Worm (Caenorhabditis elegans) whole organism, late embryonic: ENCODE results near the gene let-2.

Experiments used
- C38D4.7 ChIP-seq: fragments of 200-800 bp; sonication (Bioruptor generic); optimal IDR thresholded peaks from 2 replicates; lab custom pipeline; 2018; ENCODE audit warnings: mild to moderate bottlenecking, missing genetic modification characterization, moderate library complexity, missing compliant biosample characterization
- K02D7.2 ChIP-seq: sonication (generic microtip); optimal IDR thresholded peaks from 2 replicates; lab custom pipeline; 2017; ENCODE audit warnings: mild to moderate bottlenecking, missing genetic modification characterization, missing compliant biosample characterization
- T23F11.4 ChIP-seq: fragments of 200-800 bp; sonication (Bioruptor generic); optimal IDR thresholded peaks from 2 replicates; lab custom pipeline; 2018; ENCODE audit warnings: mild to moderate bottlenecking, missing genetic modification characterization, missing compliant biosample characterization
- ceh-19 ChIP-seq: fragments of 200-800 bp; sonication (Bioruptor generic); optimal IDR thresholded peaks from 2 replicates; lab custom pipeline; 2018; ENCODE audit warnings: mild to moderate bottlenecking, missing genetic modification characterization, missing compliant biosample characterization
- ceh-30 ChIP-seq: fragments of 150-350 bp; optimal IDR thresholded peaks from 2 replicates; lab custom pipeline; 2014; ENCODE audit warnings: missing biosample characterization, missing genetic modification characterization
- ceh-31 ChIP-seq: sonication (generic microtip); optimal IDR thresholded peaks from 2 replicates; lab custom pipeline; 2016; ENCODE audit warnings: missing genetic modification characterization, missing compliant biosample characterization
- ceh-45 ChIP-seq: fragments of 200-800 bp; sonication (Bioruptor generic); IDR thresholded peaks from 2 replicates; pipeline ENCODE4 v1.3.6; 2022; ENCODE audit warnings: missing genetic modification reagents, missing genetic modification characterization, missing compliant biosample characterization
- ceh-48 ChIP-seq: sonication (generic microtip); optimal IDR thresholded peaks from 2 replicates; lab custom pipeline; 2016; ENCODE audit warnings: missing genetic modification characterization, inconsistent platforms, missing compliant biosample characterization
- che-1 ChIP-seq: sonication (generic microtip); optimal IDR thresholded peaks from 2 replicates; lab custom pipeline; 2016; ENCODE audit warnings: mild to moderate bottlenecking, missing genetic modification characterization, missing compliant biosample characterization
- dve-1 ChIP-seq: sonication (generic microtip); optimal IDR thresholded peaks from 2 replicates; lab custom pipeline; 2017; ENCODE audit warnings: antibody characterized with exemption, mild to moderate bottlenecking, missing genetic modification characterization, missing compliant biosample characterization
- elt-2 ChIP-seq: sonication (generic microtip); optimal IDR thresholded peaks from 2 replicates; lab custom pipeline; 2016; ENCODE audit warnings: missing genetic modification reagents, missing genetic modification characterization, missing compliant biosample characterization
- fkh-10 ChIP-seq: fragments of 150-350 bp; optimal IDR thresholded peaks from 2 replicates; lab custom pipeline; 2014; ENCODE audit warnings: missing biosample characterization, missing genetic modification reagents, missing genetic modification characterization
- fkh-6 ChIP-seq: sonication (generic microtip); optimal IDR thresholded peaks from 2 replicates; lab custom pipeline; 2016; ENCODE audit warnings: missing genetic modification characterization, missing compliant biosample characterization
- hlh-13 ChIP-seq: fragments of 200-800 bp; sonication (Bioruptor generic); optimal IDR thresholded peaks from 2 replicates; lab custom pipeline; 2018; ENCODE audit warnings: mild to moderate bottlenecking, missing genetic modification characterization, missing compliant biosample characterization
- hlh-30 ChIP-seq: sonication (generic microtip); optimal IDR thresholded peaks from 2 replicates; lab custom pipeline; 2017; ENCODE audit warnings: antibody characterized with exemption, missing genetic modification characterization, missing compliant biosample characterization; ENCODE audit not compliant: insufficient read depth
- hlh-8 ChIP-seq: sonication (generic microtip); optimal IDR thresholded peaks from 2 replicates; lab custom pipeline; 2016; ENCODE audit warnings: missing genotype, missing genetic modification characterization, missing compliant biosample characterization
- lim-6 ChIP-seq: sonication (generic microtip); optimal IDR thresholded peaks from 2 replicates; lab custom pipeline; 2016; ENCODE audit warnings: missing genetic modification characterization, missing compliant biosample characterization
- lin-11 ChIP-seq: fragments of 200-800 bp; sonication (Bioruptor generic); optimal IDR thresholded peaks from 2 replicates; lab custom pipeline; 2018; ENCODE audit warnings: mild to moderate bottlenecking, missing genetic modification characterization, missing compliant biosample characterization
- nfya-1 ChIP-seq: sonication (generic microtip); optimal IDR thresholded peaks from 2 replicates; lab custom pipeline; 2017; ENCODE audit warnings: missing genetic modification characterization, mild to moderate bottlenecking, missing compliant biosample characterization, antibody characterized with exemption, moderate library complexity
- nhr-11 ChIP-seq: fragments of 150-350 bp; optimal IDR thresholded peaks from 2 replicates; lab custom pipeline; 2014; ENCODE audit warnings: missing biosample characterization, missing genetic modification characterization
- pha-4 ChIP-seq: fragments of 150-350 bp; optimal IDR thresholded peaks from 2 replicates; lab custom pipeline; 2018; ENCODE audit warnings: missing biosample characterization, missing genetic modification reagents, missing genetic modification characterization
- pros-1 ChIP-seq: fragments of 150-350 bp; optimal IDR thresholded peaks from 2 replicates; lab custom pipeline; 2014; ENCODE audit warnings: missing biosample characterization, missing genetic modification reagents, missing genetic modification characterization
- rnt-1 ChIP-seq: sonication (generic microtip); optimal IDR thresholded peaks from 2 replicates; lab custom pipeline; 2016; ENCODE audit warnings: missing genetic modification characterization, missing compliant biosample characterization
- sdc-2 ChIP-seq: sonication (generic microtip); optimal IDR thresholded peaks from 2 replicates; lab custom pipeline; 2016; ENCODE audit warnings: missing genotype, missing genetic modification characterization, missing compliant biosample characterization
- sox-2 ChIP-seq: fragments of 200-800 bp; sonication (Bioruptor generic); IDR thresholded peaks from 2 replicates; pipeline ENCODE4 v1.3.6; 2022; ENCODE audit warnings: missing genetic modification reagents, missing genetic modification characterization, missing compliant biosample characterization
- tbx-7 ChIP-seq: sonication (generic microtip); optimal IDR thresholded peaks from 2 replicates; lab custom pipeline; 2016; ENCODE audit warnings: missing genotype, missing genetic modification characterization, missing compliant biosample characterization
- unc-3 ChIP-seq, 2 experiments: fragments of 200-800 bp in 1 of 2; sonication (Bioruptor generic) in 1 of 2; sonication (generic microtip) in 1 of 2; conservative IDR thresholded peaks in 1 of 2; optimal IDR thresholded peaks in 1 of 2; 2 replicates each; pipeline versions ENCODE4 v1.3.6 to Lab custom; 2016 to 2022; ENCODE audit warnings: missing compliant biosample characterization in 2 of 2, missing genetic modification characterization in 2 of 2, missing genetic modification reagents in 1 of 2
- ztf-16 ChIP-seq: sonication (generic microtip); optimal IDR thresholded peaks from 2 replicates; lab custom pipeline; 2017; ENCODE audit warnings: missing genetic modification characterization, missing compliant biosample characterization

let-2 gene

DNA sequence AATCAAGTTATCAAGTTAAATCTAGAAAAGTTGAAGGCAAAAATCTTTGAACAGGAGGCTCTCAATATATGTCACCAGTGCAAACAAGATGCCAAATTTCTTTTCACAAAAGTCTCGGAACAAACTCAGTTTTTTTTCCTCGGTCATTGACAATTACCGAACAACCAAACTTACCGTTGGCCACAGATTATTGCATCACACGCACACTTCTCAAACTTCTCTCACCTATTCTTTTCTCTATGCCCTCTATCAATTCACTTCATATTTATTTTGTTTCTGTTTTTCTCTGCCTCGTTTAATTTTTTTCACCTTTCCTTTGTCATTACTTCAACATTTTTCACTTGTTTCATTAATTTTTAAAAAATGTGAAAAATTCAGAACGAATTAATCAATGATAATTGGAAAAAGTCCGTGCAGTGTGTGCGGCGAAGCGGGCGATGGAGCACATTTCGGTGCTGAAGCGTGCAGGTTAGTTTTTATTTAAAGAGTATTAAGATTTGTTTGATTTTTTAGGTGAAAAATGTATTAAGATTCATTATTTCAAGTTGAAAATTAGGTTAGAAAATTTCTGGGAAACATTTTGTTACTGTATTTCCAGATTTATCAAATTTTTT lies 34.4 kb downstream of the let-2 start, which contains the start of gene nhr-28:
nhr-28 (plus strand) TSS at position 379 of the 614 bp plus-strand sequence.
- no peak for TF ChIP-seq elt-2 (tag; lab: Kevin White, UChicago)
- TF ChIP-seq hlh-13 (GFP tag; lab: Kevin White, UChicago), result no peak
- TF ChIP-seq unc-3 (GFP tag; conservative IDR thresholded peaks at IDR 0.05; lab: Robert Waterston, UW), result no peak
- no peak for TF ChIP-seq unc-3 (tag; optimal IDR thresholded peaks at IDR 0.05; lab: Kevin White, UChicago)

DNA sequence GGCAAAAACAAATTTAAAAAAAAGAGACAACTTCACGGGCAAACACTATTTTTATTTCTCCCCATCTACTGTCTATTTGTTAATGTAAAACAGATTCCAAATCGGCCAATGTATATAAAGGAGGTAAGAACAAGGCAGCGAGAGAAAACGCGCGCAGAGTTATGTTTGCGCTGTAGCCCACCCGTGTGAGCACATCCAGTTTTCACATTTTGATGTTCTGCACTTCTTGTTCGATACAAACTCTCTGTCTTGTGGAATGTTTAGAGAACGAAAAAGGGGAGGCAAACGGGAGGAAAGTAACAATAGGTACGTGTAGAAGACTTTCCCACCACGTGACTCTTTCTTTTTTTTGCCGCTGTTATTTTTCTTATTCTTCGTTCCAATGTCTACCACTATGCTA lies 36.6 kb downstream of the let-2 start:
- TF ChIP-seq hlh-8, result no peak
- no peak for TF ChIP-seq ceh-31 (tag; lab: Kevin White, UChicago)
- TF ChIP-seq fkh-10, result peak; percentile 77
- TF ChIP-seq tbx-7 (tag; lab: Kevin White, UChicago), result no peak
- TF ChIP-seq hlh-30 (tag; lab: Kevin White, UChicago), result peak; percentile 21
- no peak for TF ChIP-seq C38D4.7 (GFP tag; lab: Kevin White, UChicago)
- no peak for TF ChIP-seq che-1 (tag; lab: Kevin White, UChicago)
- TF ChIP-seq sox-2 (GFP tag; lab: Robert Waterston, UW), result no peak
- TF ChIP-seq nhr-11 (tag; lab: Kevin White, UChicago), result no peak
- TF ChIP-seq ceh-45 (GFP tag; lab: Robert Waterston, UW), result no peak
- TF ChIP-seq ceh-48 (tag; lab: Kevin White, UChicago), result no peak
- TF ChIP-seq lim-6 (tag; lab: Kevin White, UChicago), result no peak
- no peak for TF ChIP-seq ceh-19 (GFP tag; lab: Kevin White, UChicago)
- TF ChIP-seq fkh-6 (tag; lab: Kevin White, UChicago), result no peak
- no peak for TF ChIP-seq sdc-2 (tag; lab: Kevin White, UChicago)
- TF ChIP-seq, all 69 proteins: peak for 2

DNA sequence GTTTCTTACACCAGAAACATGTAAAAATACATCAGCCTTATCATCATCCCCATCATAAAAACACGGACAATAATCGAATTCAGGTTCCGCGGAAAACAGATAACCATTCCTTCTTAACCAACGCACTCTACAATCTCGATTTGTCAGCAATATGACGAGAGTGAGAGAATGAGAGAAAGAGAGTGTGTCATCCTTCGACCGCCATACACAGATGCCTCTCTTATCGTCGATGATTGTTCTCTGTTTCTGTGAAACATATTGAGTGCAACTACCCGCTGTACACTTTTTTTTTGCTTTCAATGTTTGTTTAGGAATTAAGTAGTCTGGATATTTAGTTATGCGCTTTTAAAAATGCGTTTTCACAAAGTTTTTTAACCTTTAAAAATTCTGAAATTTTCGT lies 40.1 kb downstream of the let-2 start:
- TF ChIP-seq nfya-1, result no peak
- TF ChIP-seq K02D7.2 (tag; lab: Kevin White, UChicago), result no peak
- no peak for TF ChIP-seq C38D4.7 (GFP tag; lab: Kevin White, UChicago)
- TF ChIP-seq lin-11 (tag; lab: Kevin White, UChicago), result no peak
- peak; percentile 19 for TF ChIP-seq dve-1 (tag; lab: Kevin White, UChicago)
- TF ChIP-seq ztf-16 (tag; lab: Kevin White, UChicago), result no peak
- no peak for TF ChIP-seq pros-1
- no peak for TF ChIP-seq ceh-30 (tag; lab: Kevin White, UChicago)
- TF ChIP-seq elt-2 (tag; lab: Kevin White, UChicago), result peak; percentile 64
- TF ChIP-seq rnt-1 (tag; lab: Kevin White, UChicago), result peak; percentile 8

DNA sequence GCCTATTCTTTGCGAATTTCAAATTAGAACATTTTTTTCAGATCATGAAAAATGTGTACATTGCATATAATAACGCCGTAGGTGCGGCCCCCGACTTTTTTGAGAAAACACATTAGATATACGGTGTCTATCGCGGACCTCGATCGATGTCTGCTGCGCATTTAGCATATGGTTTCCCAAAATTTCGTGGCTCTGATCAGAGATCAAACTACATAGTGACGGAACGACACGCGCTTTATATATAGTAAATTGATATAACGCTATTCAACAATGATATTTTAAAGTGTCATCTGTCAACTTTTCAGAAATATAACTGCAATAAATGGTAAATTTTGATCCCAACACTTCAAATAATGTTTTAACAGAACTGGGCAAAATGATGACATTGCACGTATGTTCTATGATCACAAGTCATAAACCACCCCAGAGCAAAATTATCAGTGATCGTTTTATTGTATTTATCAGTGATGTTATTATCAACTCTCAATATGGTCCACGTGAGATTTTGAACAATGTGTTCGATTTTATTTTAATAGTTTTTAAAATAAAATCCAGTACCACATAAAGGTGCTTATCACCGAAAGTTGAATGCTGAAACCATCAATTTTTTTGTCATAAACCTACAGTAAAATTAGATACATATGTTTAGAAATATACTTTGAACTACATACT lies 42.8 kb downstream of the let-2 start:
- no peak for TF ChIP-seq pha-4 (tag; lab: Kevin White, UChicago)
- peak; percentile 73 for TF ChIP-seq elt-2 (tag; lab: Kevin White, UChicago)

DNA sequence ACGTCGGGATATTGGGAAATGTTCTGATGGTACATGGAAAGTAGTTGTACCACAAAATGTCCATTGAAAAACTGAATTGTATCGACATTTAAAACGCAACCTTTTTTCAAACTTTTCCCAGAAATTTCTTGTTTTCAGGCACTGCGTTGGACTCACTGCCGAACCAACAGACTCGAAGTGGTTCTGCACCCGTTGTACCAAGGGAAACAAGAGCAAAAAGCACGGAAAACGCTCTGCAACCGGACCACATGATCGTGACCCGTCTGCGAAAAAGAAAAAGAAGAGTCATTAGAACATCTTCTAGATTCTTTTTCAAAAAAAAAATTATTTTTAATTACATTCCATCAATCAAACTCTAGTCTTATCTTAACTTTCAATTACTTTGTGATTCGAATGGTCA lies 43.8 kb downstream of the let-2 start:
- TF ChIP-seq T23F11.4 (GFP tag; lab: Kevin White, UChicago) (no peak), fkh-10 (peak; percentile 74)
